Fruit fly (Drosophila melanogaster) whole organism, embryonic: ENCODE results near the gene CG5386.

Experiments used
- ATbp ChIP-seq: fragments of 200-800 bp; sonication (Bioruptor generic); optimal IDR thresholded peaks from 2 replicates; lab custom pipeline; 2017; ENCODE audit warnings: missing biosample characterization, mild to moderate bottlenecking, missing genetic modification characterization, missing genetic modification reagents
- CG10147 ChIP-seq: fragments of 200-800 bp; sonication (Bioruptor generic); optimal IDR thresholded peaks from 2 replicates; lab custom pipeline; 2019; ENCODE audit warnings: missing biosample characterization, mild to moderate bottlenecking, missing genetic modification characterization, moderate library complexity
- CG11093 ChIP-seq: fragments of 200-800 bp; sonication (Bioruptor generic); IDR thresholded peaks from 3 replicates; pipeline ENCODE4 v1.3.6; 2022; ENCODE audit warnings: missing biosample characterization, missing genetic modification characterization
- CG13287 ChIP-seq: fragments of 200-800 bp; sonication (Bioruptor generic); IDR thresholded peaks from 2 replicates; pipeline ENCODE4 v1.3.6; 2022; ENCODE audit warnings: missing biosample characterization, missing genetic modification characterization; ENCODE audit not compliant: partially characterized antibody
- CG14710 ChIP-seq: fragments of 200-800 bp; sonication (Bioruptor generic); optimal IDR thresholded peaks from 3 replicates; lab custom pipeline; 2019; ENCODE audit warnings: missing biosample characterization, mild to moderate bottlenecking, missing genetic modification characterization, moderate library complexity
- CG15073 ChIP-seq: fragments of 200-800 bp; sonication (Bioruptor generic); optimal IDR thresholded peaks from 2 replicates; lab custom pipeline; 2016; ENCODE audit warnings: missing biosample characterization, missing genetic modification characterization
- CG17328 ChIP-seq: fragments of 200-800 bp; sonication (Bioruptor generic); IDR thresholded peaks from 2 replicates; pipeline ENCODE4 v1.3.6; 2022; ENCODE audit warnings: missing biosample characterization, missing genetic modification characterization
- CG1832 ChIP-seq: fragments of 200-800 bp; sonication (Bioruptor generic); optimal IDR thresholded peaks from 2 replicates; lab custom pipeline; 2017; ENCODE audit warnings: missing biosample characterization, mild to moderate bottlenecking, missing genetic modification characterization, inconsistent platforms
- CG3281 ChIP-seq: fragments of 200-800 bp; sonication (Bioruptor generic); optimal IDR thresholded peaks from 3 replicates; lab custom pipeline; 2017; ENCODE audit warnings: missing biosample characterization, mild to moderate bottlenecking, missing genetic modification characterization
- CG33213 ChIP-seq: fragments of 200-800 bp; sonication (Bioruptor generic); optimal IDR thresholded peaks from 3 replicates; lab custom pipeline; 2016; ENCODE audit warnings: missing biosample characterization, missing genetic modification characterization
- CG4282 ChIP-seq: fragments of 200-800 bp; sonication (Bioruptor generic); optimal IDR thresholded peaks from 2 replicates; lab custom pipeline; 2016; ENCODE audit warnings: missing biosample characterization, missing genetic modification characterization
- CG4424 ChIP-seq: fragments of 200-800 bp; sonication (Bioruptor generic); optimal IDR thresholded peaks from 3 replicates; lab custom pipeline; 2016; ENCODE audit warnings: missing biosample characterization, missing genetic modification characterization
- CG4820 ChIP-seq: fragments of 200-800 bp; sonication (Bioruptor generic); optimal IDR thresholded peaks from 3 replicates; lab custom pipeline; 2016; ENCODE audit warnings: missing biosample characterization, missing genetic modification characterization
- CG7839 ChIP-seq: fragments of 200-800 bp; sonication (Bioruptor generic); optimal IDR thresholded peaks from 3 replicates; lab custom pipeline; 2018; ENCODE audit warnings: missing biosample characterization, mild to moderate bottlenecking, missing genetic modification characterization, moderate library complexity
- CG8478 ChIP-seq: fragments of >200 bp; optimal IDR thresholded peaks from 2 replicates; lab custom pipeline; 2018
- CG9932 ChIP-seq: fragments of 200-800 bp; sonication (Bioruptor generic); IDR thresholded peaks from 2 replicates; pipeline ENCODE4 v1.3.6; 2022; ENCODE audit warnings: missing biosample characterization, missing genetic modification characterization
- CTCF ChIP-seq: fragments of 200-800 bp; sonication (Bioruptor generic); optimal IDR thresholded peaks from 2 replicates; lab custom pipeline; 2017; ENCODE audit warnings: missing biosample characterization, mild to moderate bottlenecking, missing genetic modification characterization, moderate library complexity
- Dad ChIP-seq: fragments of 200-800 bp; sonication (Bioruptor generic); optimal IDR thresholded peaks from 3 replicates; lab custom pipeline; 2016; ENCODE audit warnings: missing biosample characterization, missing genetic modification characterization
- Doc2 ChIP-seq: fragments of 200-800 bp; sonication (Bioruptor generic); IDR thresholded peaks from 2 replicates; pipeline ENCODE4 v1.3.6; 2022; ENCODE audit warnings: missing biosample characterization, missing genetic modification characterization
- ERR ChIP-seq: fragments of 200-800 bp; sonication (Bioruptor generic); optimal IDR thresholded peaks from 2 replicates; lab custom pipeline; 2016; ENCODE audit warnings: missing biosample characterization, missing genetic modification characterization
- Elba2 ChIP-seq: fragments of 200-800 bp; sonication (Bioruptor generic); optimal IDR thresholded peaks from 3 replicates; lab custom pipeline; 2016; ENCODE audit warnings: missing biosample characterization, missing genetic modification characterization
- HLH54F ChIP-seq: fragments of 200-800 bp; sonication (Bioruptor generic); optimal IDR thresholded peaks from 3 replicates; lab custom pipeline; 2016; ENCODE audit warnings: missing biosample characterization, missing genetic modification characterization
- Hmx ChIP-seq: fragments of 200-800 bp; sonication (Bioruptor generic); optimal IDR thresholded peaks from 2 replicates; lab custom pipeline; 2016; ENCODE audit warnings: missing biosample characterization, missing genetic modification characterization
- Hr51 ChIP-seq, 2 experiments: fragments of 200-800 bp; sonication (Bioruptor generic); optimal IDR thresholded peaks; 2 replicates in 1 of 2; 3 replicates in 1 of 2; lab custom pipeline; 2016 to 2018; ENCODE audit warnings: missing biosample characterization in 2 of 2, missing genetic modification characterization in 2 of 2, mild to moderate bottlenecking in 1 of 2, moderate library complexity in 1 of 2
- Sox100B ChIP-seq: fragments of 200-800 bp; sonication (Bioruptor generic); optimal IDR thresholded peaks from 3 replicates; lab custom pipeline; 2018; ENCODE audit warnings: missing biosample characterization, mild to moderate bottlenecking, missing genetic modification characterization
- Sox102F ChIP-seq: fragments of 200-800 bp; sonication (Bioruptor generic); optimal IDR thresholded peaks from 2 replicates; lab custom pipeline; 2018; ENCODE audit warnings: missing biosample characterization, mild to moderate bottlenecking, missing genetic modification characterization, moderate library complexity
- Ssrp ChIP-seq: fragments of 200-800 bp; sonication (Bioruptor generic); optimal IDR thresholded peaks from 2 replicates; lab custom pipeline; 2018; ENCODE audit warnings: missing biosample characterization, mild to moderate bottlenecking, missing genetic modification characterization, moderate library complexity
- YL-1 ChIP-seq: fragments of 200-800 bp; sonication (Bioruptor generic); optimal IDR thresholded peaks from 3 replicates; lab custom pipeline; 2017; ENCODE audit warnings: missing biosample characterization, mild to moderate bottlenecking, missing genetic modification characterization
- ato ChIP-seq: fragments of 200-800 bp; sonication (Bioruptor generic); IDR thresholded peaks from 2 replicates; pipeline ENCODE4 v1.3.6; 2022; ENCODE audit warnings: missing biosample characterization, missing genetic modification characterization; ENCODE audit not compliant: partially characterized antibody
- br ChIP-seq: fragments of >200 bp; optimal IDR thresholded peaks from 2 replicates; lab custom pipeline; 2017
- chn ChIP-seq: fragments of 200-800 bp; sonication (Bioruptor generic); optimal IDR thresholded peaks from 2 replicates; lab custom pipeline; 2016; ENCODE audit warnings: missing biosample characterization, missing genetic modification characterization
- crp ChIP-seq, 2 experiments: fragments of 200-800 bp; sonication (Bioruptor generic); optimal IDR thresholded peaks; 2 replicates in 1 of 2; 3 replicates in 1 of 2; lab custom pipeline; 2017; ENCODE audit warnings: missing biosample characterization in 2 of 2, missing genetic modification characterization in 2 of 2, mild to moderate bottlenecking in 1 of 2, moderate library complexity in 1 of 2
- da ChIP-seq: fragments of 200-800 bp; sonication (Bioruptor generic); optimal IDR thresholded peaks from 2 replicates; lab custom pipeline; 2016; ENCODE audit warnings: missing biosample characterization, missing genetic modification characterization
- dm ChIP-seq: fragments of 200-800 bp; sonication (Bioruptor generic); optimal IDR thresholded peaks from 3 replicates; lab custom pipeline; 2016; ENCODE audit warnings: missing biosample characterization, missing genetic modification characterization
- gcm ChIP-seq: fragments of 200-800 bp; sonication (Bioruptor generic); optimal IDR thresholded peaks from 2 replicates; lab custom pipeline; 2019; ENCODE audit warnings: missing biosample characterization, mild to moderate bottlenecking, missing genetic modification characterization, moderate library complexity
- hth ChIP-seq: fragments of >200 bp; optimal IDR thresholded peaks from 2 replicates; lab custom pipeline; 2017; ENCODE audit warnings: inconsistent platforms
- ind ChIP-seq: fragments of 200-800 bp; sonication (Bioruptor generic); optimal IDR thresholded peaks from 3 replicates; lab custom pipeline; 2016; ENCODE audit warnings: missing biosample characterization, missing genetic modification characterization
- insv ChIP-seq, 2 experiments: fragments of 200-800 bp; sonication (Bioruptor generic); optimal IDR thresholded peaks; 3 replicates each; lab custom pipeline; 2016 to 2018; ENCODE audit warnings: missing biosample characterization in 2 of 2, missing genetic modification characterization in 2 of 2
- lab ChIP-seq: fragments of 200-800 bp; sonication (Bioruptor generic); optimal IDR thresholded peaks from 3 replicates; lab custom pipeline; 2017; ENCODE audit warnings: missing biosample characterization, missing genetic modification characterization, mild to moderate bottlenecking, moderate library complexity, missing genetic modification reagents
- peb ChIP-seq: fragments of 200-800 bp; sonication (Bioruptor generic); IDR thresholded peaks from 2 replicates; pipeline ENCODE4 v1.3.6; 2022; ENCODE audit warnings: missing biosample characterization, missing genetic modification characterization
- pho ChIP-seq: fragments of 200-800 bp; sonication (Bioruptor generic); optimal IDR thresholded peaks from 2 replicates; lab custom pipeline; 2016; ENCODE audit warnings: missing biosample characterization, missing genetic modification characterization
- pros ChIP-seq: fragments of 200-800 bp; sonication (Bioruptor generic); optimal IDR thresholded peaks from 3 replicates; lab custom pipeline; 2019; ENCODE audit warnings: missing biosample characterization, mild to moderate bottlenecking, missing genetic modification characterization, moderate library complexity
- stwl ChIP-seq: fragments of 200-800 bp; sonication (Bioruptor generic); optimal IDR thresholded peaks from 3 replicates; lab custom pipeline; 2018; ENCODE audit warnings: missing biosample characterization, mild to moderate bottlenecking, missing genetic modification characterization, moderate library complexity
- twi ChIP-seq: fragments of 200-800 bp; optimal IDR thresholded peaks from 2 replicates; lab custom pipeline; 2019; ENCODE audit warnings: missing biosample characterization, mild to moderate bottlenecking, missing genetic modification characterization, moderate library complexity
- unc-4 ChIP-seq: fragments of 200-800 bp; sonication (Bioruptor generic); IDR thresholded peaks from 2 replicates; pipeline ENCODE4 v1.3.6; 2022; ENCODE audit warnings: missing biosample characterization, missing genetic modification characterization; ENCODE audit not compliant: partially characterized antibody
- wek ChIP-seq: fragments of 200-800 bp; sonication (Bioruptor generic); optimal IDR thresholded peaks from 3 replicates; lab custom pipeline; 2018; ENCODE audit warnings: missing biosample characterization, mild to moderate bottlenecking, missing genetic modification characterization, moderate library complexity

Gene CG5386

dm6 chr3R:22368077-22368776, 26.2 kb upstream of the CG5386 start (continued):
- 0 out of 2 replicates have a peak, but pooled peaks have one; percentile 3 for TF ChIP-seq Doc2 (GFP tag; lab: Robert Waterston, UW)

dm6 chr3R:22367126-22368076, 25.4 kb upstream of the CG5386 start, which contains the start of the genes Polr3F and PyK:
Polr3F (minus strand) TSS chr3R:22367373.
PyK (plus strand) TSS chr3R:22367536.
- TF ChIP-seq Hmx (GFP tag; lab: Kevin White, UChicago) (no peak), CG1832 (GFP tag; lab: Kevin White, UChicago) (no peak), stwl (tag; lab: Kevin White, UChicago) (peak; percentile 55), HLH54F (no peak), lab (GFP tag; lab: Kevin White, UChicago) (peak; percentile 43), twi (peak; percentile 9), da (GFP tag; lab: Kevin White, UChicago) (no peak), Hr51 (GFP tag; optimal IDR thresholded peaks at IDR 0.05; lab: Kevin White, UChicago) (peak in 1 of 2 experiments; percentile 56), Elba2 (no peak), gcm (GFP tag; lab: Kevin White, UChicago) (no peak), wek (peak; percentile 96), CG17328 (GFP tag; lab: Robert Waterston, UW) (peak; percentile 31; the same call in 1 of the 2 replicates), unc-4 (GFP tag; lab: Robert Waterston, UW) (0 out of 2 replicates have a peak, but pooled peaks have one; percentile 15), CG14710 (tag; lab: Kevin White, UChicago) (peak; percentile 93), Sox100B (GFP tag; lab: Kevin White, UChicago) (peak; percentile 11), pros (no peak), ATbp (GFP tag; lab: Kevin White, UChicago) (no peak), CG7839 (tag; lab: Kevin White, UChicago) (peak; percentile 28), CG4282 (no peak), dm (peak; percentile 25), CTCF (GFP tag; lab: Kevin White, UChicago) (no peak), crp (GFP tag; optimal IDR thresholded peaks at IDR 0.05; lab: Kevin White, UChicago) (peak in 1 of 2 experiments; percentile 65), CG8478 (lab: Kevin White, UChicago) (no peak), chn (no peak), CG15073 (no peak), Sox102F (GFP tag; lab: Kevin White, UChicago) (peak; percentile 30), CG33213 (GFP tag; lab: Kevin White, UChicago) (no peak), Dad (GFP tag; lab: Kevin White, UChicago) (peak; percentile 8), CG4424 (no peak), br (lab: Kevin White, UChicago) (no peak), ato (no peak), CG3281 (GFP tag; lab: Kevin White, UChicago) (no peak), CG11093 (GFP tag; lab: Robert Waterston, UW) (no peak), CG13287 (GFP tag; lab: Robert Waterston, UW) (peak; percentile 50), YL-1 (GFP tag; lab: Kevin White, UChicago) (peak; percentile 51), Ssrp (tag; lab: Kevin White, UChicago) (no peak), CG10147 (peak; percentile 14), ERR (GFP tag; lab: Kevin White, UChicago) (peak; percentile 93), ind (GFP tag; lab: Kevin White, UChicago) (peak; percentile 14), insv (GFP tag; optimal IDR thresholded peaks at IDR 0.05; lab: Kevin White, UChicago) (peak; percentile 68 to 95), hth (lab: Kevin White, UChicago) (no peak), peb (no peak), CG9932 (GFP tag; lab: Robert Waterston, UW) (peak; percentile 47; the same call in 1 of the 2 replicates), CG4820 (no peak), pho (GFP tag; lab: Kevin White, UChicago) (peak; percentile 25)
